Fruit fly (Drosophila melanogaster): Measurements from ENCODE around the gene CG14100.

Gene CG14100

DNA sequence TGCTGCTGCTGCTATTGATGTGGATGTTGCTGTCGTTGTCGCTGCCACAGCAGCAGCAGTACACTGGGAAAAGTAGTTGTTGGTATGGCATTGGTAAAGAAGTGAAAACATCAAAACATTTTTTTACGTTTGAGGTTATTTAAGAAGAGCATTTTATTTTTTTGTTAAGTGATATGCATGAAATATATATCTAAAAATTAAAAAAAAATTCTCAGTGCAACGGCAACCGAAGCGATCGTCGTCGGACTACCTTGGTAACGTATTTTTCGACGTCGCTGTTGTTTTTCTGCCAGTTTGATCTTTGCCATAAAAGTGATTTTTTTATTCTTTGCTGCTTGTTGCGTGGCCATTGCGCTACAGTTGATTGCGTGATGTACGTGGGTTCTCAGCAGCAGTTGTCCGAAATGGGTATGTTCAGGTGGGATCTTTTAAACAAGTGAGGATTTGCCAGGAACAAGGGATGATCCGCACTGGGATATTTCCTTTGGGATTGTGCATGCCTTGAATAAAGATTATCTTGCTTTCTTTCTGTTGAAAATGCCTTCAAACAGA lies 29.6 kb downstream of the CG14100 start (continued):
- TF ChIP-seq fd59A (GFP tag; optimal IDR thresholded peaks at IDR 0.05) (peak; percentile 99), CG31627 (GFP tag; optimal IDR thresholded peaks at IDR 0.05) (peak; percentile 98), topi (GFP tag; optimal IDR thresholded peaks at IDR 0.05) (peak; percentile 99), CG32006 (GFP tag; optimal IDR thresholded peaks at IDR 0.05) (peak; percentile 98), dsx (GFP tag; optimal IDR thresholded peaks at IDR 0.05; ENCODE audit: poor library complexity, severe bottlenecking) (peak; percentile 98), CG3919 (GFP tag; optimal IDR thresholded peaks at IDR 0.05) (peak; percentile 99), Hr39 (GFP tag; optimal IDR thresholded peaks at IDR 0.05) (peak; percentile 98), Met (GFP tag; optimal IDR thresholded peaks at IDR 0.05) (peak; percentile 99), net (GFP tag; optimal IDR thresholded peaks at IDR 0.05) (peak; percentile 99), CG6808 (GFP tag; optimal IDR thresholded peaks at IDR 0.05) (peak; percentile 99), CG4318 (GFP tag; optimal IDR thresholded peaks at IDR 0.05) (peak; percentile 96), CG8319 (GFP tag; optimal IDR thresholded peaks at IDR 0.05) (peak; percentile 95), CG34406 (GFP tag; optimal IDR thresholded peaks at IDR 0.05) (peak; percentile 98), cyc (GFP tag; optimal IDR thresholded peaks at IDR 0.05) (peak; percentile 98), ss (GFP tag; optimal IDR thresholded peaks at IDR 0.05) (peak; percentile 99), CG8632 (GFP tag; optimal IDR thresholded peaks at IDR 0.05) (peak; percentile 98), Eip75B (GFP tag; optimal IDR thresholded peaks at IDR 0.05) (peak; percentile 99), CG10631 (GFP tag; optimal IDR thresholded peaks at IDR 0.05) (peak; percentile 99), Eip78C (GFP tag) (peak; percentile 100), dac (GFP tag; optimal IDR thresholded peaks at IDR 0.05) (peak; percentile 94), svp (GFP tag) (peak; percentile 99), Smox (GFP tag; optimal IDR thresholded peaks at IDR 0.05) (peak; percentile 98), CG6163 (GFP tag; IDR thresholded peaks at IDR 0.05) (peak; percentile 99), esn (GFP tag; optimal IDR thresholded peaks at IDR 0.05) (peak; percentile 99), Sox14 (GFP tag; optimal IDR thresholded peaks at IDR 0.05) (peak; percentile 98), CG8119 (GFP tag; IDR thresholded peaks at IDR 0.05) (peak; percentile 99), CG11762 (GFP tag; optimal IDR thresholded peaks at IDR 0.05; ENCODE audit: insufficient read depth) (peak; percentile 97), Eip93F (GFP tag; optimal IDR thresholded peaks at IDR 0.05) (peak; percentile 99), CG9139 (GFP tag; optimal IDR thresholded peaks at IDR 0.05) (peak; percentile 98), Ets96B (tag; optimal IDR thresholded peaks at IDR 0.05) (peak; percentile 98)

DNA sequence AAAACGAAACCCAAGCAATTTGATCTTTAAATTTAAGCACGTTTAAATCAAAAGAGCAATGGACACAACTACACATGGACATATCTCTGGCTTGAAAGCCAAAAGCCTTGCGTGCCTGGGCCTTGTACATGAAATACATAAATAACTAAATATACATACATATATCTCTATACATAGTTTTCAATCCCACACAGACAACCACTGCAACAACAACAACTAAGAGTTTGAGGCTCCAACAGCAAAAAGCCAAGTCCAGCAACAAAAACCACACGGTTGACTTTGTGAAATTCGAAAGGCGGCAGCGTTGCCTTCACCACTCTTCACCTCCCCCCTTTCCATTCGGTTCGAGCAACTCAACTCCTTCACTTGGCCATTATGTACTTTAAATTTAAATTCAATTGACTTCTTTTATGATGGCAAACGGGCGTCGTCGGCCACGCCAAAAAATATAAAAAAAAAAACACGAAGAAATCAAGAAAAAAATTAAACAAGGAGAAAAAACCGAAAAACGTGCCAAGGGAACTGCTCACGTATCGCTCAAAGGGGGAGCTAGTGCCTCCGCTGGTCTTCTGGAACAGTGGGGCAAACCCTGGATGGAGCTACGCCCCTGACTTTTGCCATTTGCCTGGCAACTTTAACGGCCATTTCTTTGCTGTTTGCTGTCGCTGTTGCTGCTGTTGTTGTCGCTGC lies 30.2 kb downstream of the CG14100 start:
- no peak for TF ChIP-seq CG1621 (tag; optimal IDR thresholded peaks at IDR 0.05)
- peak in 1 of 2 experiments; percentile 69 for TF ChIP-seq ss (GFP tag; optimal IDR thresholded peaks at IDR 0.05)
- TF ChIP-seq CG6276 (GFP tag; optimal IDR thresholded peaks at IDR 0.05), result peak; percentile 75
- peak; percentile 65 for TF ChIP-seq dsx (GFP tag; optimal IDR thresholded peaks at IDR 0.05; ENCODE audit: poor library complexity, severe bottlenecking)
- peak; percentile 72 for TF ChIP-seq Hr38 (GFP tag; optimal IDR thresholded peaks at IDR 0.05)

- TF ChIP-seq Sox102F (GFP tag; optimal IDR thresholded peaks at IDR 0.05), result peak; percentile 7
- TF ChIP-seq fd59A (GFP tag; optimal IDR thresholded peaks at IDR 0.05), result no peak
- TF ChIP-seq eg (GFP tag; IDR thresholded peaks at IDR 0.05), result no peak
- TF ChIP-seq Met (GFP tag; optimal IDR thresholded peaks at IDR 0.05), result no peak
- peak; percentile 5 for TF ChIP-seq svp (GFP tag)
- peak; percentile 77 for TF ChIP-seq fkh (GFP tag; optimal IDR thresholded peaks at IDR 0.05)
Measured at dm6 chr3L:19559171-19559570, 31.2 kb downstream of the CG14100 start.

All from whole organism, prepupa.